Worm (Caenorhabditis elegans) whole organism, late embryonic: ENCODE results near the gene ntl-2.

Experiments used
- F13H6.1 ChIP-seq: sonication (generic microtip); optimal IDR thresholded peaks from 2 replicates; lab custom pipeline; 2016; ENCODE audit warnings: missing genetic modification characterization, missing compliant biosample characterization
- T23F11.4 ChIP-seq: fragments of 200-800 bp; sonication (Bioruptor generic); optimal IDR thresholded peaks from 2 replicates; lab custom pipeline; 2018; ENCODE audit warnings: mild to moderate bottlenecking, missing genetic modification characterization, missing compliant biosample characterization
- ahr-1 ChIP-seq: sonication (generic microtip); optimal IDR thresholded peaks from 2 replicates; lab custom pipeline; 2016; ENCODE audit warnings: missing genetic modification characterization, missing compliant biosample characterization
- ceh-14 ChIP-seq: sonication (generic microtip); optimal IDR thresholded peaks from 2 replicates; lab custom pipeline; 2016; ENCODE audit warnings: missing genotype, missing genetic modification characterization, missing compliant biosample characterization
- ceh-2 ChIP-seq: sonication (generic microtip); optimal IDR thresholded peaks from 2 replicates; lab custom pipeline; 2016; ENCODE audit warnings: missing genotype, missing genetic modification characterization, missing compliant biosample characterization
- ceh-24 ChIP-seq: sonication (generic microtip); optimal IDR thresholded peaks from 2 replicates; lab custom pipeline; 2016; ENCODE audit warnings: mild to moderate bottlenecking, missing genetic modification characterization, missing compliant biosample characterization
- ceh-30 ChIP-seq: fragments of 150-350 bp; optimal IDR thresholded peaks from 2 replicates; lab custom pipeline; 2014; ENCODE audit warnings: missing biosample characterization, missing genetic modification characterization
- ceh-31 ChIP-seq: sonication (generic microtip); optimal IDR thresholded peaks from 2 replicates; lab custom pipeline; 2016; ENCODE audit warnings: missing genetic modification characterization, missing compliant biosample characterization
- ceh-34 ChIP-seq: sonication (generic microtip); optimal IDR thresholded peaks from 2 replicates; lab custom pipeline; 2016; ENCODE audit warnings: mild to moderate bottlenecking, missing genetic modification characterization, missing compliant biosample characterization
- ceh-48 ChIP-seq: sonication (generic microtip); optimal IDR thresholded peaks from 2 replicates; lab custom pipeline; 2016; ENCODE audit warnings: missing genetic modification characterization, inconsistent platforms, missing compliant biosample characterization
- ceh-9 ChIP-seq: sonication (generic microtip); optimal IDR thresholded peaks from 2 replicates; lab custom pipeline; 2016; ENCODE audit warnings: mild to moderate bottlenecking, missing genetic modification characterization, inconsistent platforms, missing compliant biosample characterization
- elt-2 ChIP-seq: sonication (generic microtip); optimal IDR thresholded peaks from 2 replicates; lab custom pipeline; 2016; ENCODE audit warnings: missing genetic modification reagents, missing genetic modification characterization, missing compliant biosample characterization
- elt-4 ChIP-seq: sonication (generic microtip); optimal IDR thresholded peaks from 2 replicates; lab custom pipeline; 2016; ENCODE audit warnings: missing genetic modification characterization, missing compliant biosample characterization
- fax-1 ChIP-seq: sonication (generic microtip); optimal IDR thresholded peaks from 2 replicates; lab custom pipeline; 2016; ENCODE audit warnings: missing genotype, missing genetic modification characterization, missing compliant biosample characterization
- fkh-6 ChIP-seq: sonication (generic microtip); optimal IDR thresholded peaks from 2 replicates; lab custom pipeline; 2016; ENCODE audit warnings: missing genetic modification characterization, missing compliant biosample characterization
- gmeb-2 ChIP-seq: sonication (generic microtip); optimal IDR thresholded peaks from 2 replicates; lab custom pipeline; 2016; ENCODE audit warnings: missing genetic modification characterization, inconsistent platforms, missing compliant biosample characterization
- hlh-8 ChIP-seq: sonication (generic microtip); optimal IDR thresholded peaks from 2 replicates; lab custom pipeline; 2016; ENCODE audit warnings: missing genotype, missing genetic modification characterization, missing compliant biosample characterization
- lim-6 ChIP-seq: sonication (generic microtip); optimal IDR thresholded peaks from 2 replicates; lab custom pipeline; 2016; ENCODE audit warnings: missing genetic modification characterization, missing compliant biosample characterization
- nfya-1 ChIP-seq: sonication (generic microtip); optimal IDR thresholded peaks from 2 replicates; lab custom pipeline; 2017; ENCODE audit warnings: missing genetic modification characterization, mild to moderate bottlenecking, missing compliant biosample characterization, antibody characterized with exemption, moderate library complexity
- nhr-11 ChIP-seq: fragments of 150-350 bp; optimal IDR thresholded peaks from 2 replicates; lab custom pipeline; 2014; ENCODE audit warnings: missing biosample characterization, missing genetic modification characterization
- nhr-232 ChIP-seq: sonication (generic microtip); optimal IDR thresholded peaks from 2 replicates; lab custom pipeline; 2016; ENCODE audit warnings: missing genetic modification characterization, missing compliant biosample characterization
- pat-9 ChIP-seq: fragments of 200-800 bp; sonication (Bioruptor generic); optimal IDR thresholded peaks from 2 replicates; lab custom pipeline; 2018; ENCODE audit warnings: mild to moderate bottlenecking, missing genetic modification characterization, moderate library complexity, missing compliant biosample characterization
- pha-2 ChIP-seq: sonication (generic microtip); optimal IDR thresholded peaks from 2 replicates; lab custom pipeline; 2017; ENCODE audit warnings: mild to moderate bottlenecking, missing genetic modification characterization, missing compliant biosample characterization
- pros-1 ChIP-seq: fragments of 150-350 bp; optimal IDR thresholded peaks from 2 replicates; lab custom pipeline; 2014; ENCODE audit warnings: missing biosample characterization, missing genetic modification reagents, missing genetic modification characterization
- sdc-2 ChIP-seq: sonication (generic microtip); optimal IDR thresholded peaks from 2 replicates; lab custom pipeline; 2016; ENCODE audit warnings: missing genotype, missing genetic modification characterization, missing compliant biosample characterization
- sox-2 ChIP-seq: fragments of 200-800 bp; sonication (Bioruptor generic); IDR thresholded peaks from 2 replicates; pipeline ENCODE4 v1.3.6; 2022; ENCODE audit warnings: missing genetic modification reagents, missing genetic modification characterization, missing compliant biosample characterization
- tbx-7 ChIP-seq: sonication (generic microtip); optimal IDR thresholded peaks from 2 replicates; lab custom pipeline; 2016; ENCODE audit warnings: missing genotype, missing genetic modification characterization, missing compliant biosample characterization
- ttx-3 ChIP-seq: sonication (generic microtip); optimal IDR thresholded peaks from 2 replicates; lab custom pipeline; 2016; ENCODE audit warnings: missing genetic modification reagents, missing genetic modification characterization, missing compliant biosample characterization
- unc-42 ChIP-seq: sonication (generic microtip); optimal IDR thresholded peaks from 2 replicates; lab custom pipeline; 2016; ENCODE audit warnings: missing genotype, missing genetic modification characterization, missing compliant biosample characterization
- unc-55 ChIP-seq: sonication (generic microtip); optimal IDR thresholded peaks from 2 replicates; lab custom pipeline; 2017; ENCODE audit warnings: missing biosample characterization, missing genetic modification reagents, missing genetic modification characterization

ntl-2 gene

DNA sequence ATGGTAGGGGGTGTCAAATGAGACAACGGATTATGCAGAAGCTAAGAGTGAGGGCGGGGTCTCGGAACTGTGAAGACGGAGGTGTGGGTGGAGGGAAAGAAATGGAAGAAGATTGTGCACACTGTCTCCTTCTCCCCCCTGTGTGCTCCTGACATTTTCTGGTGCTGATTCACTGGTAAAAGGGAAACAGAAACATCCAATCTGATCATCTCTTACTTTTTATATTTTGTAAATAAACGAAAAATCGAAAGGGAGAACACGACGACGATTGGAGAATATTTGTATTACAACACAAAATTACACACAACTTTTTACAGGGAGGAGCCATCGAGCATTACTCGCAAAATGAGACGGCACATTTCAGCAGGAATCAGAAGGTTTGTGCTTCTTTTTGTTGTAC lies 7.0 kb upstream of the ntl-2 start, which contains the start of gene fkh-6:
fkh-6 (minus strand) TSS at position 101 of the 400 bp plus-strand sequence.
- no peak for TF ChIP-seq ceh-30 (tag; lab: Kevin White, UChicago)
- TF ChIP-seq elt-4 (tag; lab: Kevin White, UChicago), result no peak
- TF ChIP-seq pros-1 (tag; lab: Kevin White, UChicago), result no peak
- TF ChIP-seq ceh-31 (tag; lab: Kevin White, UChicago), result no peak
- no peak for TF ChIP-seq ceh-2 (tag; lab: Kevin White, UChicago)
- no peak for TF ChIP-seq ceh-48

- TF ChIP-seq F13H6.1 (tag; lab: Kevin White, UChicago), result no peak
- TF ChIP-seq elt-2 (tag; lab: Kevin White, UChicago), result no peak
Observed at ce11 chrII:4378195-4378594, 1.9 kb upstream of the ntl-2 start, which contains the start of gene B0286.1. B0286.1 (plus strand) TSS chrII:4378495.

DNA sequence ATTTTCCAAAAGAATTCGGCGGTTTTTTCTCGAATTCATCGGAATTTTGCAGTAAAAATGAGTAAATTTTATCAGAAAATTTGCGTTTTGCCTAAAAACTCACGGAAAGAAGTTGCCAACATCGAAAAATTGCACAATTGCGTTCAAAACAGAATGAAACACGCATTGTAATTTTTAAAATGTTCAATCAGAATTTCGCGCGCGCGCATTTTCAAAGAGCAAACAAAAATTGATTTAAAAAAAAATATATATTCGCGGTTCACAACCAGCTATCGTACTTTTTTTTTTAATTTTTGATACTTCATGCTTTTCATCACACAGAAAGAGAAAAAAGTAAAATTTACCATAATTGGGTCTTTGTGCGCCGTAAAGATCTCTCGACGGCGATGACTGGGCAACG lies 1.4 kb downstream of the ntl-2 start:
- TF ChIP-seq pha-2 (tag; lab: Kevin White, UChicago), result no peak
- TF ChIP-seq ttx-3 (tag; lab: Kevin White, UChicago), result no peak
- TF ChIP-seq nfya-1, result no peak
- TF ChIP-seq ceh-31 (tag; lab: Kevin White, UChicago), result no peak
- TF ChIP-seq unc-55 (GFP tag; lab: Kevin White, UChicago), result no peak
- TF ChIP-seq ceh-34, result no peak
- no peak for TF ChIP-seq ceh-2 (tag; lab: Kevin White, UChicago)
- no peak for TF ChIP-seq hlh-8 (tag; lab: Kevin White, UChicago)
- TF ChIP-seq T23F11.4, result no peak
- TF ChIP-seq pat-9, result no peak
- no peak for TF ChIP-seq pros-1 (tag; lab: Kevin White, UChicago)
- TF ChIP-seq ahr-1 (tag; lab: Kevin White, UChicago), result no peak
- no peak for TF ChIP-seq ceh-24
- TF ChIP-seq unc-42, result no peak
- TF ChIP-seq ceh-48, result no peak
- no peak for TF ChIP-seq ceh-30 (tag; lab: Kevin White, UChicago)
- TF ChIP-seq sdc-2, result no peak
- no peak for TF ChIP-seq fax-1
- no peak for TF ChIP-seq elt-4 (tag; lab: Kevin White, UChicago)

DNA sequence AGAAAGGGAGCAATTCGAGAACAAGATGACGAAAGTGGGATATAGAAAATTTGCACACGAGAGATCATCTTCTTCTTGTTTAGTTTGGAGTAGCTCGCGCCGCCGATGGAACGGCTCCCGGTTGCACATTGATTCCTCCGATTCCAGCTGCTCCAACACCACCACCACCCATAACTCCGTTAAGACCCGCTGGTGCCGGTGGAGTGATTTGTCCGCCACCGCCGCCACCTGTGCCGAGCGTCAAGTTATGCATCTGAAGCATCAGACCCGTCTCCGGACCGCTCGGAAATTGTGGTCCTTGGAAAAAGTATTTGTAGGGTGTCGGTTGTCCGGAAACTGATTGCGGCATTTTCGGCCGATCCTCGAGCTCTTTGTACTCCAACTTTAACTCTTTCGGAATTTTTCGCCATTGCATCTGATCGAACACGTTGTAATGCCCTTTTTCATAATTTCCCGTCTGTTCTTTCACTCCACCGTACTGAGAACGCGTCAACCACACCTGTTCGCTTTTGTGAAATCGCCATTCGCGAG lies 3.3 kb downstream of the ntl-2 start:
- peak; percentile 48 for TF ChIP-seq fkh-6 (tag; lab: Kevin White, UChicago)
- TF ChIP-seq gmeb-2 (tag; lab: Kevin White, UChicago), result no peak

ce11 chrII:4372406-4372805 lies 3.9 kb downstream of the ntl-2 start, which contains the start of gene paic-1:
paic-1 (minus strand) TSS chrII:4372525.
- no peak for TF ChIP-seq sox-2
- TF ChIP-seq ceh-2 (tag; lab: Kevin White, UChicago), result no peak
- TF ChIP-seq ceh-24, result no peak
- no peak for TF ChIP-seq ceh-14 (tag; lab: Kevin White, UChicago)
- TF ChIP-seq ceh-9 (tag; lab: Kevin White, UChicago), result no peak
- TF ChIP-seq elt-2 (tag; lab: Kevin White, UChicago), result peak; percentile 74

ce11 chrII:4370842-4371241 lies 5.4 kb downstream of the ntl-2 start:
- TF ChIP-seq pat-9, result no peak
- TF ChIP-seq tbx-7 (tag; lab: Kevin White, UChicago), result no peak
- no peak for TF ChIP-seq pha-2 (tag; lab: Kevin White, UChicago)
- no peak for TF ChIP-seq nhr-232 (tag; lab: Kevin White, UChicago)
- TF ChIP-seq lim-6 (tag; lab: Kevin White, UChicago), result no peak

ce11 chrII:4369715-4370114 lies 6.5 kb downstream of the ntl-2 start:
- TF ChIP-seq unc-42 (no peak), nhr-11 (tag; lab: Kevin White, UChicago) (no peak), pat-9 (no peak)
